Worm (Caenorhabditis elegans): ENCODE data around the gene C48B4.8.

DNA sequence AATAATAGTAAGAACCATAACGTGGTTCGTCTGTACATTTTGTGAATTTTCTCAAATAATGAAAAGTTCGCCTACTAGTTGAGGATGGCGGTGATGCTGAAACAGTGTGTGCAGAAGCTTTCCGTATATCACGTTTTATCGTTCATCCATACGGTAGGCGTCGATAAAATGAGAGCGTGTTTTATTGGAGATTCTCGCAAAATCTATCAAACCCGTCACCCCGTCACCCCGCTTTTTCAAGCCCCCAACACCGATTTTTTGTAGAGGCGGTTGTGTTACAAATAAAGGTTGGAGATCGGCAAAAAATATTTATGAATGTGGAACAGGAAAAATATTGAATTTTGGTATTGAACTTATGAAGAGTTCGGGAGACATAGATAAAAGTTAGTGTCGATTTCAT is 47.6 kb upstream of the C48B4.8 start, which contains the start of gene clec-161:
- TF ChIP-seq pqm-1 (tag; optimal IDR thresholded peaks at IDR 0.05): no peak
- no peak for TF ChIP-seq ceh-82 (tag; optimal IDR thresholded peaks at IDR 0.05)
- no peak for TF ChIP-seq pha-4 (tag; optimal IDR thresholded peaks at IDR 0.05)
- TF ChIP-seq mdl-1 (tag; optimal IDR thresholded peaks at IDR 0.05): no peak
- no peak for TF ChIP-seq aly-2 (tag; optimal IDR thresholded peaks at IDR 0.05)
- no peak for TF ChIP-seq nhr-237 (tag; optimal IDR thresholded peaks at IDR 0.05)
- no peak for TF ChIP-seq nhr-77 (tag; optimal IDR thresholded peaks at IDR 0.05)
- TF ChIP-seq lin-39 (tag; optimal IDR thresholded peaks at IDR 0.05): no peak
- TF ChIP-seq snpc-4 (tag; optimal IDR thresholded peaks at IDR 0.05): no peak
- TF ChIP-seq ama-1 (optimal IDR thresholded peaks at IDR 0.05): no peak
- TF ChIP-seq skn-1 (tag; optimal IDR thresholded peaks at IDR 0.05): no peak
- TF ChIP-seq lsy-12 (tag; optimal IDR thresholded peaks at IDR 0.05): no peak
- no peak for TF ChIP-seq nhr-28 (tag; optimal IDR thresholded peaks at IDR 0.05)
- TF ChIP-seq daf-12 (tag; optimal IDR thresholded peaks at IDR 0.05): no peak
